Fruit fly (Drosophila melanogaster): ENCODE measurements around the gene CG14314.

The CG14314 gene

DNA sequence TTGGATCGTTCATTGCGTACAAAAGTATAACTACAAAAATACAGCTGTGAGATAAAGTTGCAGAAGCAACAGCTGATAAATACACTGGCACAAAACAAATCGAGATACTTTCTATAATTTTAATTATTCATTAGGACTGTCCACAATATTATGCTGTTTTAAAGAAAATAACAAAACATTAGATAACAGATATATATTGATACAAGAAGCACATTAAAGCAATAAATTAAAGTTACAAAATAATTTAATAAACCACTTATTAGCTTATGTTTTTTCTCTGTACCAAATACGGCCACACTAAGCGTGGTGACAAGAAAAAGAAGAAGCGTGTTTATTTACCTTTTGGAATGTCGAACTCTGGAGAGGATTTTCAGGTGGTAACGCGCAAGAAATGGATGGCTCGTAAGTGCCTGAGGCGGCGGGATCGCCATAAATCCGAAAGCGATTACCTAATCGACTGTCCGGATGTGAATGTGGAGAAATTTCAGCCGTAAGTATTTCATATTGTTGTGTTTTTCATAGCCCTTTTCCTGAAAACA, 4.3 kb downstream of the CG14314 start, which contains the start of the genes CG7988 and CG7183 (continued):
- TF ChIP-seq CG17829 (tag; optimal IDR thresholded peaks at IDR 0.05) (peak; percentile 99), schlank (tag; optimal IDR thresholded peaks at IDR 0.05) (peak; percentile 85), bsh (GFP tag; optimal IDR thresholded peaks at IDR 0.05) (peak; percentile 81 to 99), BEAF-32 (GFP tag; optimal IDR thresholded peaks at IDR 0.05) (peak; percentile 38), GATAe (GFP tag; conservative IDR thresholded peaks at IDR 0.05) (peak; percentile 92), CG17568 (GFP tag; optimal IDR thresholded peaks at IDR 0.05) (no peak), CG7556 (GFP tag; optimal IDR thresholded peaks at IDR 0.05) (peak; percentile 97), ac (GFP tag; optimal IDR thresholded peaks at IDR 0.05) (peak; percentile 79), ase (GFP tag; IDR thresholded peaks at IDR 0.05) (peak; percentile 98), nerfin-2 (GFP tag; IDR thresholded peaks at IDR 0.05; ENCODE audit: partially characterized antibody) (no peak), tx (GFP tag; optimal IDR thresholded peaks at IDR 0.05) (peak; percentile 93), dm (GFP tag; optimal IDR thresholded peaks at IDR 0.05) (peak; percentile 91), otp (GFP tag; IDR thresholded peaks at IDR 0.05) (peak; percentile 97), nau (GFP tag; optimal IDR thresholded peaks at IDR 0.05) (no peak), unc-4 (GFP tag; IDR thresholded peaks at IDR 0.05; ENCODE audit: partially characterized antibody) (peak; percentile 20; the same call in 1 of the 2 replicates), lov (optimal IDR thresholded peaks at IDR 0.05) (no peak), lov (GFP tag; IDR thresholded peaks at IDR 0.05) (peak; percentile 95), CG4404 (GFP tag; IDR thresholded peaks at IDR 0.05) (peak; percentile 98), Camta (GFP tag; optimal IDR thresholded peaks at IDR 0.05) (peak; percentile 96), tio (GFP tag; optimal IDR thresholded peaks at IDR 0.05) (peak; percentile 96), disco-r (GFP tag; optimal IDR thresholded peaks at IDR 0.05) (peak; percentile 95), cato (GFP tag; optimal IDR thresholded peaks at IDR 0.05; ENCODE audit: borderline replicate concordance) (peak; percentile 96), CG16863 (GFP tag; optimal IDR thresholded peaks at IDR 0.05) (peak; percentile 94), slou (GFP tag; optimal IDR thresholded peaks at IDR 0.05) (peak; percentile 92), Pdp1 (GFP tag; optimal IDR thresholded peaks at IDR 0.05) (peak; percentile 94 to 95), Tbp (GFP tag; optimal IDR thresholded peaks at IDR 0.05) (no peak), bowl (GFP tag; IDR thresholded peaks at IDR 0.05) (peak; percentile 91), Abd-B (GFP tag; optimal IDR thresholded peaks at IDR 0.05) (peak; percentile 99), fu2 (GFP tag; optimal IDR thresholded peaks at IDR 0.05) (peak; percentile 92), Side (GFP tag; optimal IDR thresholded peaks at IDR 0.05) (peak; percentile 90), CG2116 (GFP tag; optimal IDR thresholded peaks at IDR 0.05) (peak; percentile 90), pnt (GFP tag; optimal IDR thresholded peaks at IDR 0.05) (peak; percentile 95), CG30403 (GFP tag; optimal IDR thresholded peaks at IDR 0.05) (peak; percentile 99), Lpt (GFP tag; optimal IDR thresholded peaks at IDR 0.05) (no peak), lilli (GFP tag; optimal IDR thresholded peaks at IDR 0.05) (peak; percentile 98), gt (GFP tag; IDR thresholded peaks at IDR 0.05) (peak; percentile 94), unpg (GFP tag; optimal IDR thresholded peaks at IDR 0.05) (peak; percentile 99), jumu (GFP tag; optimal IDR thresholded peaks at IDR 0.05) (peak; percentile 93), Poxn (GFP tag; IDR thresholded peaks at IDR 0.05) (peak; percentile 92), Dip3 (GFP tag; optimal IDR thresholded peaks at IDR 0.05) (peak; percentile 94), HLH3B (GFP tag; IDR thresholded peaks at IDR 0.05) (peak; percentile 99), zfh1 (GFP tag; IDR thresholded peaks at IDR 0.05) (peak; percentile 99), seq (GFP tag; IDR thresholded peaks at IDR 0.05) (peak; percentile 96), fd3F (GFP tag; optimal IDR thresholded peaks at IDR 0.05) (peak; percentile 98), C15 (GFP tag; IDR thresholded peaks at IDR 0.05) (peak; percentile 96), CG7839 (tag; optimal IDR thresholded peaks at IDR 0.05) (peak; percentile 99), gem (tag; optimal IDR thresholded peaks at IDR 0.05) (peak; percentile 100), sc (optimal IDR thresholded peaks at IDR 0.05) (no peak), sc (GFP tag; optimal IDR thresholded peaks at IDR 0.05) (peak; percentile 97), Mes4 (GFP tag; optimal IDR thresholded peaks at IDR 0.05) (peak; percentile 87), CG14050 (GFP tag; IDR thresholded peaks at IDR 0.05) (peak; percentile 96)

Measured in whole organism, embryonic.